Fruit fly (Drosophila melanogaster) whole organism, wandering third instar larva: ENCODE data around the gene CG10919.

ENCODE experiments used
- CG32264 ChIP-seq: fragments of 200-800 bp; sonication (Bioruptor generic); optimal IDR thresholded peaks from 2 replicates; lab custom pipeline; 2016; ENCODE audit warnings: missing biosample characterization, missing genetic modification characterization
- CrebA ChIP-seq: fragments of 200-800 bp; sonication (Bioruptor generic); optimal IDR thresholded peaks from 2 replicates; lab custom pipeline; 2016; ENCODE audit warnings: missing biosample characterization, mild to moderate bottlenecking, missing genetic modification characterization, borderline replicate concordance
- Dfd ChIP-seq: fragments of >200 bp; optimal IDR thresholded peaks from 2 replicates; lab custom pipeline; 2017; ENCODE audit warnings: missing biosample characterization, missing genetic modification characterization
- Dif ChIP-seq: fragments of 200-275, 200-300 bp; sonication (Bioruptor generic); optimal IDR thresholded peaks from 2 replicates; lab custom pipeline; 2018; ENCODE audit warnings: missing biosample characterization, missing genetic modification characterization; ENCODE audit not compliant: partially characterized antibody
- GATAd ChIP-seq: sonication (Bioruptor generic); optimal IDR thresholded peaks from 2 replicates; lab custom pipeline; 2016; ENCODE audit warnings: missing biosample characterization, missing genetic modification characterization
- HLH106 ChIP-seq: fragments of 200-800 bp; optimal IDR thresholded peaks from 3 replicates; lab custom pipeline; 2019; ENCODE audit warnings: missing biosample characterization, mild to moderate bottlenecking, missing genetic modification characterization, moderate library complexity
- Hnf4 ChIP-seq: fragments of 200-800 bp; sonication (Bioruptor generic); optimal IDR thresholded peaks from 2 replicates; lab custom pipeline; 2016; ENCODE audit warnings: missing biosample characterization, mild to moderate bottlenecking, missing genetic modification characterization
- Hr78 ChIP-seq: fragments of >200 bp; optimal IDR thresholded peaks from 2 replicates; lab custom pipeline; 2017; ENCODE audit warnings: missing biosample characterization, missing genetic modification characterization
- Hr83 ChIP-seq: fragments of 200-300 bp; sonication (Bioruptor generic); optimal IDR thresholded peaks from 2 replicates; lab custom pipeline; 2016; ENCODE audit warnings: missing biosample characterization, mild to moderate bottlenecking, missing genetic modification characterization, moderate library complexity; ENCODE audit not compliant: poor library complexity, severe bottlenecking
- Jra ChIP-seq: sonication (Bioruptor generic); optimal IDR thresholded peaks from 2 replicates; lab custom pipeline; 2016; ENCODE audit warnings: missing biosample characterization, missing genetic modification characterization
- Mio ChIP-seq: sonication (Bioruptor generic); optimal IDR thresholded peaks from 2 replicates; lab custom pipeline; 2016; ENCODE audit warnings: missing biosample characterization, missing genetic modification characterization
- OdsH ChIP-seq: fragments of 200-800 bp; sonication (Bioruptor generic); optimal IDR thresholded peaks from 2 replicates; lab custom pipeline; 2016; ENCODE audit warnings: missing biosample characterization, mild to moderate bottlenecking, missing genetic modification characterization
- Rel ChIP-seq, 2 experiments: fragments of 200-800 bp; sonication (Bioruptor generic) in 1 of 2; optimal IDR thresholded peaks; 2 replicates in 1 of 2; 3 replicates in 1 of 2; lab custom pipeline; 2016 to 2019; ENCODE audit warnings: mild to moderate bottlenecking in 2 of 2, missing biosample characterization in 2 of 2, missing genetic modification characterization in 2 of 2, moderate library complexity in 1 of 2
- Sp1 ChIP-seq: fragments of 200-800 bp; sonication (Bioruptor generic); optimal IDR thresholded peaks from 3 replicates; lab custom pipeline; 2019; ENCODE audit warnings: missing biosample characterization, mild to moderate bottlenecking, missing genetic modification characterization, moderate library complexity
- Vsx2 ChIP-seq: fragments of 200-300, 225-300 bp; sonication (Bioruptor generic); optimal IDR thresholded peaks from 2 replicates; lab custom pipeline; 2018; ENCODE audit warnings: missing biosample characterization, missing genetic modification characterization; ENCODE audit not compliant: partially characterized antibody
- brk ChIP-seq: fragments of 200-800 bp; sonication (Bioruptor generic); optimal IDR thresholded peaks from 2 replicates; lab custom pipeline; 2016; ENCODE audit warnings: missing biosample characterization, mild to moderate bottlenecking, missing genetic modification characterization
- dmrt93B ChIP-seq: fragments of 200-800 bp; sonication (Bioruptor generic); optimal IDR thresholded peaks from 2 replicates; lab custom pipeline; 2018; ENCODE audit warnings: missing biosample characterization, mild to moderate bottlenecking, missing genetic modification characterization
- dsf ChIP-seq: sonication (Bioruptor generic); optimal IDR thresholded peaks from 2 replicates; lab custom pipeline; 2016; ENCODE audit warnings: missing biosample characterization, missing genetic modification characterization, borderline replicate concordance
- foxo ChIP-seq, 2 experiments: fragments of 200-800 bp; sonication (Bioruptor generic); optimal IDR thresholded peaks; 2 replicates in 1 of 2; 3 replicates in 1 of 2; lab custom pipeline; 2016 to 2017; ENCODE audit warnings: missing biosample characterization in 2 of 2, missing genetic modification characterization in 2 of 2
- fru ChIP-seq: fragments of 200-800 bp; sonication (Bioruptor generic); optimal IDR thresholded peaks from 3 replicates; lab custom pipeline; 2016; ENCODE audit warnings: missing biosample characterization, mild to moderate bottlenecking, missing genetic modification characterization
- h ChIP-seq: fragments of 200-800 bp; sonication (Bioruptor generic); optimal IDR thresholded peaks from 3 replicates; lab custom pipeline; 2016; ENCODE audit warnings: missing biosample characterization, mild to moderate bottlenecking, missing genetic modification characterization
- lola ChIP-seq: fragments of >200 bp; optimal IDR thresholded peaks from 2 replicates; lab custom pipeline; 2017; ENCODE audit warnings: missing biosample characterization, missing genetic modification characterization
- pan ChIP-seq: fragments of >200 bp; optimal IDR thresholded peaks from 2 replicates; lab custom pipeline; 2017
- rgr ChIP-seq: fragments of 200-800 bp; sonication (Bioruptor generic); optimal IDR thresholded peaks from 3 replicates; lab custom pipeline; 2016; ENCODE audit warnings: missing biosample characterization, mild to moderate bottlenecking, missing genetic modification characterization
- sage ChIP-seq: fragments of 200-800 bp; sonication (Bioruptor generic); optimal IDR thresholded peaks from 2 replicates; lab custom pipeline; 2016; ENCODE audit warnings: missing biosample characterization, mild to moderate bottlenecking, missing genetic modification characterization
- sv ChIP-seq: fragments of 200-800 bp; sonication (Bioruptor generic); optimal IDR thresholded peaks from 3 replicates; lab custom pipeline; 2016; ENCODE audit warnings: missing biosample characterization, missing genetic modification characterization
- tai ChIP-seq: sonication (Bioruptor generic); optimal IDR thresholded peaks from 2 replicates; lab custom pipeline; 2016; ENCODE audit warnings: missing biosample characterization, missing genetic modification characterization
- usp ChIP-seq: fragments of >200 bp; optimal IDR thresholded peaks from 2 replicates; lab custom pipeline; 2017; ENCODE audit warnings: missing biosample characterization, missing genetic modification characterization
- woc ChIP-seq: sonication (Bioruptor generic); optimal IDR thresholded peaks from 2 replicates; lab custom pipeline; 2016; ENCODE audit warnings: missing biosample characterization, mild to moderate bottlenecking, missing genetic modification characterization

Gene CG10919

dm6 chr3R:7782933-7783686, 25.2 kb downstream of the CG10919 start, which contains the start of gene CG18747:
TSS of gene CG18747 (minus strand) at chr3R:7783446.
- TF ChIP-seq Rel (GFP tag; optimal IDR thresholded peaks at IDR 0.05; lab: Kevin White, UChicago) (no peak), Rel (tag; optimal IDR thresholded peaks at IDR 0.05; lab: Kevin White, UChicago) (peak; percentile 35), tai (GFP tag; lab: Kevin White, UChicago) (no peak)

dm6 chr3R:7785784-7786183, 27.9 kb downstream of the CG10919 start, which contains the start of gene CG18745:
TSS of gene CG18745 (minus strand) at chr3R:7786119.
- no peak for TF ChIP-seq Mio (GFP tag; lab: Kevin White, UChicago)
- no peak for TF ChIP-seq brk (GFP tag; lab: Kevin White, UChicago)
- peak; percentile 15 for TF ChIP-seq rgr (GFP tag; lab: Kevin White, UChicago)
- TF ChIP-seq Jra (GFP tag; lab: Kevin White, UChicago), result peak; percentile 11
- no peak for TF ChIP-seq Rel (GFP tag; optimal IDR thresholded peaks at IDR 0.05; lab: Kevin White, UChicago)
- peak; percentile 40 for TF ChIP-seq Rel (tag; optimal IDR thresholded peaks at IDR 0.05; lab: Kevin White, UChicago)
- no peak for TF ChIP-seq HLH106 (tag; lab: Kevin White, UChicago)
- TF ChIP-seq lola (GFP tag; lab: Kevin White, UChicago), result no peak
- no peak for TF ChIP-seq Hr78 (GFP tag; lab: Kevin White, UChicago)
- TF ChIP-seq foxo (GFP tag; optimal IDR thresholded peaks at IDR 0.05; lab: Kevin White, UChicago), result no peak

dm6 chr3R:7787899-7788298, 30.0 kb downstream of the CG10919 start, which contains the start of gene CG18748:
TSS of gene CG18748 (minus strand) at chr3R:7787923.
- no peak for TF ChIP-seq Rel (GFP tag; optimal IDR thresholded peaks at IDR 0.05; lab: Kevin White, UChicago)
- peak; percentile 96 for TF ChIP-seq Rel (tag; optimal IDR thresholded peaks at IDR 0.05; lab: Kevin White, UChicago)
- peak; percentile 11 for TF ChIP-seq CrebA (GFP tag; lab: Kevin White, UChicago)
- TF ChIP-seq dmrt93B, result no peak
- no peak for TF ChIP-seq pan (lab: Kevin White, UChicago)

- TF ChIP-seq dsf, result no peak
- TF ChIP-seq woc (GFP tag; lab: Kevin White, UChicago), result no peak
- TF ChIP-seq pan (lab: Kevin White, UChicago), result no peak
- no peak for TF ChIP-seq GATAd (GFP tag; lab: Kevin White, UChicago)
- TF ChIP-seq Hnf4 (GFP tag; lab: Kevin White, UChicago), result no peak
- TF ChIP-seq sv (GFP tag; lab: Kevin White, UChicago), result no peak
- TF ChIP-seq fru (GFP tag; lab: Kevin White, UChicago), result no peak
- no peak for TF ChIP-seq foxo (GFP tag; optimal IDR thresholded peaks at IDR 0.05; lab: Kevin White, UChicago)
- no peak for TF ChIP-seq Hr83
- TF ChIP-seq Jra (GFP tag; lab: Kevin White, UChicago), result no peak
- TF ChIP-seq lola (GFP tag; lab: Kevin White, UChicago), result no peak
- TF ChIP-seq h (GFP tag; lab: Kevin White, UChicago), result no peak
- no peak for TF ChIP-seq Rel (GFP tag; optimal IDR thresholded peaks at IDR 0.05; lab: Kevin White, UChicago)
- no peak for TF ChIP-seq Rel (tag; optimal IDR thresholded peaks at IDR 0.05; lab: Kevin White, UChicago)
- TF ChIP-seq Vsx2 (GFP tag; lab: Kevin White, UChicago), result no peak
- no peak for TF ChIP-seq Sp1
- no peak for TF ChIP-seq Hr78 (GFP tag; lab: Kevin White, UChicago)
Measured at dm6 chr3R:7790087-7790486, 32.2 kb downstream of the CG10919 start, which contains the start of gene CG18746. TSS of gene CG18746 (minus strand) at chr3R:7790187.

- TF ChIP-seq Rel (GFP tag; optimal IDR thresholded peaks at IDR 0.05; lab: Kevin White, UChicago) (no peak), Rel (tag; optimal IDR thresholded peaks at IDR 0.05; lab: Kevin White, UChicago) (peak; percentile 2), brk (GFP tag; lab: Kevin White, UChicago) (no peak), OdsH (GFP tag; lab: Kevin White, UChicago) (no peak), tai (GFP tag; lab: Kevin White, UChicago) (no peak), Hr78 (GFP tag; lab: Kevin White, UChicago) (no peak), lola (GFP tag; lab: Kevin White, UChicago) (no peak), h (GFP tag; lab: Kevin White, UChicago) (peak; percentile 22), pan (lab: Kevin White, UChicago) (no peak)
Measured at dm6 chr3R:7790583-7791034, 32.7 kb downstream of the CG10919 start, which contains the start of gene CG10086. TSS of gene CG10086 (plus strand) at chr3R:7790633.

dm6 chr3R:7793855-7794254, 35.9 kb downstream of the CG10919 start, which contains the start of gene CG2641:
TSS of gene CG2641 (plus strand) at chr3R:7794069.
- TF ChIP-seq brk (GFP tag; lab: Kevin White, UChicago) (peak; percentile 34), CG32264 (peak; percentile 36), usp (no peak), sage (GFP tag; lab: Kevin White, UChicago) (peak; percentile 58), Mio (GFP tag; lab: Kevin White, UChicago) (no peak), Dfd (GFP tag; lab: Kevin White, UChicago) (no peak), Vsx2 (GFP tag; lab: Kevin White, UChicago) (peak; percentile 16), Sp1 (peak; percentile 48), foxo (GFP tag; optimal IDR thresholded peaks at IDR 0.05; lab: Kevin White, UChicago) (peak in 1 of 2 experiments; percentile 80), CrebA (GFP tag; lab: Kevin White, UChicago) (peak; percentile 92), GATAd (GFP tag; lab: Kevin White, UChicago) (no peak), Hr83 (no peak), dmrt93B (no peak), Rel (GFP tag; optimal IDR thresholded peaks at IDR 0.05; lab: Kevin White, UChicago) (peak; percentile 95), Rel (tag; optimal IDR thresholded peaks at IDR 0.05; lab: Kevin White, UChicago) (no peak), Dif (GFP tag; lab: Kevin White, UChicago) (peak; percentile 38)
